Worm (Caenorhabditis elegans): Measurements from ENCODE around the gene T24C2.3.

- TF ChIP-seq unc-62 (GFP tag; optimal IDR thresholded peaks at IDR 0.05): no peak
- no peak for TF ChIP-seq nhr-12 (tag; optimal IDR thresholded peaks at IDR 0.05)
- no peak for TF ChIP-seq lsy-2 (tag; optimal IDR thresholded peaks at IDR 0.05)
- no peak for TF ChIP-seq snpc-4 (tag; optimal IDR thresholded peaks at IDR 0.05)
- TF ChIP-seq ces-1 (GFP tag; optimal IDR thresholded peaks at IDR 0.05): no peak
- TF ChIP-seq pha-4 (tag; optimal IDR thresholded peaks at IDR 0.05): no peak
- no peak for TF ChIP-seq mep-1 (tag; optimal IDR thresholded peaks at IDR 0.05)
- TF ChIP-seq mab-5 (tag; optimal IDR thresholded peaks at IDR 0.05): no peak
- TF ChIP-seq nhr-28 (tag; optimal IDR thresholded peaks at IDR 0.05): no peak
- TF ChIP-seq ztf-11 (tag; optimal IDR thresholded peaks at IDR 0.05): no peak
These were observed 46.8 kb upstream of the T24C2.3 start for ce11 chrX:14496545-14496944.

Data from whole organism, mixed stage, embryonic.